Fruit fly (Drosophila melanogaster) whole organism, prepupa: Measurements from ENCODE around the gene stai.

ENCODE experiments used
- CG15336 ChIP-seq: fragments of 200-800 bp; sonication (Bioruptor generic); IDR thresholded peaks from 2 replicates; pipeline ENCODE4 v1.3.6; 2022; ENCODE audit warnings: missing biosample characterization, missing genetic modification characterization
- CG6808 ChIP-seq: fragments of 200-800 bp; sonication (Bioruptor generic); optimal IDR thresholded peaks from 3 replicates; lab custom pipeline; 2017; ENCODE audit warnings: missing biosample characterization, missing genetic modification characterization, mild to moderate bottlenecking, moderate library complexity, missing genetic modification reagents
- CG6854 ChIP-seq: fragments of 200-800 bp; sonication (Bioruptor generic); optimal IDR thresholded peaks from 2 replicates; lab custom pipeline; 2017; ENCODE audit warnings: missing biosample characterization, mild to moderate bottlenecking, missing genetic modification characterization
- Gug ChIP-seq: fragments of 200-800 bp; sonication (Bioruptor generic); IDR thresholded peaks from 2 replicates; pipeline ENCODE4 v1.3.6; 2022; ENCODE audit warnings: missing biosample characterization, missing genetic modification characterization
- esn ChIP-seq: fragments of 200-800 bp; sonication (Bioruptor generic); optimal IDR thresholded peaks from 2 replicates; lab custom pipeline; 2016; ENCODE audit warnings: missing biosample characterization, mild to moderate bottlenecking, missing genetic modification characterization, moderate library complexity

dm6 chr2L:6062382-6063082, 37.6 kb upstream of the stai start, which contains the start of the genes ND-51 and CG13994:
- TF ChIP-seq CG6808 (peak; percentile 51), CG6854 (no peak), CG15336 (GFP tag; lab: Robert Waterston, UW) (peak; percentile 55), esn (GFP tag; lab: Kevin White, UChicago) (peak; percentile 73), Gug (GFP tag; lab: Robert Waterston, UW) (peak; percentile 65; the same call in 1 of the 2 replicates)
